Fruit fly (Drosophila melanogaster) whole organism, pupa: ENCODE data around the gene amos.

ENCODE experiments used
- CG10348 ChIP-seq: fragments of 200-800 bp; sonication (Bioruptor generic); IDR thresholded peaks from 2 replicates; pipeline ENCODE4 v1.3.6; 2022; ENCODE audit warnings: missing biosample characterization, missing genetic modification characterization
- CG12605 ChIP-seq: fragments of 200-800 bp; sonication (Bioruptor generic); IDR thresholded peaks from 2 replicates; pipeline ENCODE4 v1.3.6; 2022; ENCODE audit warnings: missing biosample characterization, missing genetic modification characterization
- CG14655 ChIP-seq: fragments of 200-800 bp; sonication (Bioruptor generic); optimal IDR thresholded peaks from 3 replicates; lab custom pipeline; 2017; ENCODE audit warnings: mild to moderate bottlenecking, missing biosample characterization, missing genetic modification reagents, missing genetic modification characterization
- CG15710 ChIP-seq: fragments of 200-800 bp; sonication (Bioruptor generic); optimal IDR thresholded peaks from 2 replicates; lab custom pipeline; 2018; ENCODE audit warnings: missing biosample characterization, mild to moderate bottlenecking, missing genetic modification characterization, moderate library complexity
- CG17806 ChIP-seq: fragments of 200-800 bp; sonication (Bioruptor generic); optimal IDR thresholded peaks from 2 replicates; lab custom pipeline; 2018; ENCODE audit warnings: missing biosample characterization, mild to moderate bottlenecking, missing genetic modification characterization, moderate library complexity
- CG34367 ChIP-seq: fragments of 200-800 bp; sonication (Bioruptor generic); optimal IDR thresholded peaks from 2 replicates; lab custom pipeline; 2018; ENCODE audit warnings: missing biosample characterization, mild to moderate bottlenecking, missing genetic modification characterization
- CG4496 ChIP-seq: fragments of 200-800 bp; sonication (Bioruptor generic); IDR thresholded peaks from 3 replicates; pipeline ENCODE4 v1.3.6; 2022; ENCODE audit warnings: missing biosample characterization, missing genetic modification characterization
- CG9948 ChIP-seq: fragments of 200-800 bp; sonication (Bioruptor generic); optimal IDR thresholded peaks from 2 replicates; lab custom pipeline; 2018; ENCODE audit warnings: missing biosample characterization, mild to moderate bottlenecking, missing genetic modification characterization, moderate library complexity
- Ets98B ChIP-seq: fragments of 200-800 bp; sonication (Bioruptor generic); IDR thresholded peaks from 2 replicates; pipeline ENCODE4 v1.3.6; 2022; ENCODE audit warnings: missing biosample characterization, missing genetic modification characterization
- Pif1A ChIP-seq: fragments of 200-800 bp; sonication (Bioruptor generic); optimal IDR thresholded peaks from 3 replicates; lab custom pipeline; 2016; ENCODE audit warnings: missing biosample characterization, missing genetic modification characterization
- Pif1B ChIP-seq: fragments of 200-800 bp; sonication (Bioruptor generic); optimal IDR thresholded peaks from 3 replicates; lab custom pipeline; 2016; ENCODE audit warnings: missing biosample characterization, missing genetic modification characterization
- Snoo ChIP-seq: fragments of 200-800 bp; sonication (Bioruptor generic); optimal IDR thresholded peaks from 3 replicates; lab custom pipeline; 2017; ENCODE audit warnings: missing biosample characterization, mild to moderate bottlenecking, missing genetic modification characterization, inconsistent platforms
- gl ChIP-seq: fragments of 200-800 bp; sonication (Bioruptor generic); optimal IDR thresholded peaks from 2 replicates; lab custom pipeline; 2018; ENCODE audit warnings: missing biosample characterization, mild to moderate bottlenecking, missing genetic modification characterization
- rn ChIP-seq: fragments of 200-800 bp; sonication (Bioruptor generic); IDR thresholded peaks from 2 replicates; pipeline ENCODE4 v1.3.6; 2022; ENCODE audit warnings: missing biosample characterization, missing genetic modification characterization

- TF ChIP-seq gl (tag; lab: Kevin White, UChicago): peak; percentile 55
- peak; percentile 21 for TF ChIP-seq CG34367 (tag; lab: Kevin White, UChicago)
- TF ChIP-seq CG4496 (GFP tag; lab: Robert Waterston, UW): peak; percentile 57; the same call in 1 of the 3 replicates
- no peak for TF ChIP-seq CG14655 (GFP tag; lab: Kevin White, UChicago)
- no peak for TF ChIP-seq CG10348 (GFP tag; lab: Robert Waterston, UW)
- TF ChIP-seq CG15710 (tag; lab: Kevin White, UChicago): peak; percentile 3
- TF ChIP-seq CG12605 (GFP tag; lab: Robert Waterston, UW): no peak
- no peak for TF ChIP-seq rn
- no peak for TF ChIP-seq Snoo (tag; lab: Kevin White, UChicago)
- no peak for TF ChIP-seq CG17806 (tag; lab: Kevin White, UChicago)
- TF ChIP-seq Pif1B (GFP tag; lab: Kevin White, UChicago): peak; percentile 37
- TF ChIP-seq CG9948 (tag; lab: Kevin White, UChicago): no peak
- TF ChIP-seq Pif1A (GFP tag; lab: Kevin White, UChicago): peak; percentile 50
- TF ChIP-seq Ets98B: peak; percentile 10; the same call in 1 of the 2 replicates
Measured at dm6 chr2L:18567563-18567962, 29.2 kb downstream of the amos start.
